Worm (Caenorhabditis elegans): ENCODE results near the gene T05A8.7.

- TF ChIP-seq unc-120 (tag; optimal IDR thresholded peaks at IDR 0.05; ENCODE audit: poor library complexity, severe bottlenecking) (no peak), unc-62 (GFP tag; optimal IDR thresholded peaks at IDR 0.05) (no peak)
Observed at ce11 chrII:2780804-2781203, 38.7 kb upstream of the T05A8.7 start.

Measured in whole organism, mixed stage, embryonic.